Worm (Caenorhabditis elegans) whole organism, early embryonic: ENCODE results near the gene sqst-1.
A peak's percentile ranks its signal among the peaks of the same experiment; 100 is the strongest.

Experiments used
- B0310.2 ChIP-seq: sonication (generic microtip); optimal IDR thresholded peaks from 2 replicates; lab custom pipeline; 2016; ENCODE audit warnings: mild to moderate bottlenecking, missing genetic modification characterization, missing compliant biosample characterization
- F13C5.2 ChIP-seq: sonication (generic microtip); optimal IDR thresholded peaks from 2 replicates; lab custom pipeline; 2017; ENCODE audit warnings: mild to moderate bottlenecking, missing genetic modification characterization, inconsistent platforms, missing compliant biosample characterization
- aly-1 ChIP-seq: sonication (generic microtip); optimal IDR thresholded peaks from 2 replicates; lab custom pipeline; 2016; ENCODE audit warnings: missing genetic modification characterization, missing compliant biosample characterization
- ama-1 ChIP-seq: fragments of 150-350 bp; optimal IDR thresholded peaks from 2 replicates; lab custom pipeline; 2014
- ceh-13 ChIP-seq: fragments of 200-800 bp; sonication (Bioruptor generic); optimal IDR thresholded peaks from 2 replicates; lab custom pipeline; 2018; ENCODE audit warnings: mild to moderate bottlenecking, missing genetic modification characterization, missing compliant biosample characterization
- ceh-36 ChIP-seq: sonication (generic microtip); optimal IDR thresholded peaks from 2 replicates; lab custom pipeline; 2016; ENCODE audit warnings: missing genetic modification characterization, inconsistent platforms, missing compliant biosample characterization
- ets-7 ChIP-seq: sonication (generic microtip); optimal IDR thresholded peaks from 2 replicates; lab custom pipeline; 2016; ENCODE audit warnings: missing genotype, missing genetic modification characterization, missing compliant biosample characterization
- flt-1 ChIP-seq: fragments of 200-800 bp; sonication (Bioruptor generic); IDR thresholded peaks from 2 replicates; pipeline ENCODE4 v1.3.6; 2022; ENCODE audit warnings: missing genetic modification characterization, missing compliant biosample characterization
- hmbx-1 ChIP-seq: sonication (generic microtip); optimal IDR thresholded peaks from 2 replicates; lab custom pipeline; 2016; ENCODE audit warnings: mild to moderate bottlenecking, missing genetic modification characterization, missing compliant biosample characterization
- hmg-4 ChIP-seq: fragments of 200-800 bp; sonication (Bioruptor generic); optimal IDR thresholded peaks from 2 replicates; lab custom pipeline; 2018; ENCODE audit warnings: mild to moderate bottlenecking, missing genetic modification characterization, missing compliant biosample characterization
- hnd-1 ChIP-seq: sonication (generic microtip); optimal IDR thresholded peaks from 2 replicates; lab custom pipeline; 2016; ENCODE audit warnings: missing genetic modification characterization, missing compliant biosample characterization
- pes-1 ChIP-seq: fragments of 200-800 bp; sonication (Bioruptor generic); IDR thresholded peaks from 2 replicates; pipeline ENCODE4 v1.3.6; 2022; ENCODE audit warnings: missing genetic modification reagents, missing genetic modification characterization, missing compliant biosample characterization
- scrt-1 ChIP-seq: fragments of 200-800 bp; sonication (Bioruptor generic); IDR thresholded peaks from 2 replicates; pipeline ENCODE4 v1.3.6; 2022; ENCODE audit warnings: missing genetic modification characterization, missing compliant biosample characterization
- sea-1 ChIP-seq: fragments of 200-800 bp; sonication (Bioruptor generic); conservative IDR thresholded peaks from 2 replicates; pipeline ENCODE4 v1.3.6; 2022; ENCODE audit warnings: missing genetic modification characterization, missing compliant biosample characterization
- tbx-11 ChIP-seq: fragments of 200-800 bp; sonication (Bioruptor generic); IDR thresholded peaks from 2 replicates; pipeline ENCODE4 v1.3.6; 2022; ENCODE audit warnings: missing genetic modification characterization, missing compliant biosample characterization
- tbx-37 ChIP-seq: fragments of 200-800 bp; sonication (Bioruptor generic); conservative IDR thresholded peaks from 2 replicates; pipeline ENCODE4 v1.3.6; 2022; ENCODE audit warnings: missing genetic modification reagents, missing genetic modification characterization, missing compliant biosample characterization
- tra-4 ChIP-seq: sonication (generic microtip); optimal IDR thresholded peaks from 2 replicates; lab custom pipeline; 2017; ENCODE audit warnings: missing genetic modification characterization, missing compliant biosample characterization

Gene sqst-1

ce11 chrIV:12033985-12034384 lies at the start of gene sqst-1:
TSS of gene sqst-1 (plus strand) at chrIV:12034282.
- no peak for TF ChIP-seq ets-7 (tag; lab: Kevin White, UChicago)
- no peak for TF ChIP-seq scrt-1 (GFP tag; lab: Robert Waterston, UW)
- TF ChIP-seq hmg-4 = no peak
- no peak for TF ChIP-seq tbx-37 (GFP tag; lab: Robert Waterston, UW)
- no peak for TF ChIP-seq ceh-36
- no peak for TF ChIP-seq aly-1 (tag; lab: Kevin White, UChicago)
- no peak for TF ChIP-seq B0310.2 (tag; lab: Kevin White, UChicago)
- no peak for TF ChIP-seq pes-1 (GFP tag; lab: Robert Waterston, UW)
- TF ChIP-seq hmbx-1 (tag; lab: Kevin White, UChicago) = no peak
- no peak for TF ChIP-seq ama-1
- no peak for TF ChIP-seq tra-4
- no peak for TF ChIP-seq tbx-11 (GFP tag; lab: Robert Waterston, UW)
- TF ChIP-seq F13C5.2 (tag; lab: Kevin White, UChicago) = no peak
- TF ChIP-seq flt-1 = no peak

- TF ChIP-seq ets-7 (tag; lab: Kevin White, UChicago) = no peak
- TF ChIP-seq hmg-4 = no peak
- TF ChIP-seq sea-1 (GFP tag; lab: Robert Waterston, UW) = no peak
- TF ChIP-seq aly-1 (tag; lab: Kevin White, UChicago) = no peak
- no peak for TF ChIP-seq tbx-11 (GFP tag; lab: Robert Waterston, UW)
- no peak for TF ChIP-seq tra-4
- no peak for TF ChIP-seq hnd-1
- no peak for TF ChIP-seq tbx-37 (GFP tag; lab: Robert Waterston, UW)
Observed at ce11 chrIV:11986407-11986806, 47.7 kb upstream of the sqst-1 start.

ce11 chrIV:12005090-12005770 lies 28.9 kb upstream of the sqst-1 start:
- no peak for TF ChIP-seq B0310.2 (tag; lab: Kevin White, UChicago)
- no peak for TF ChIP-seq pes-1 (GFP tag; lab: Robert Waterston, UW)
- no peak for TF ChIP-seq flt-1
- no peak for TF ChIP-seq ceh-36
- no peak for TF ChIP-seq tbx-11 (GFP tag; lab: Robert Waterston, UW)
- TF ChIP-seq sea-1 (GFP tag; lab: Robert Waterston, UW) = no peak
- no peak for TF ChIP-seq tbx-37 (GFP tag; lab: Robert Waterston, UW)
- TF ChIP-seq tra-4 = no peak
- no peak for TF ChIP-seq ets-7 (tag; lab: Kevin White, UChicago)

DNA sequence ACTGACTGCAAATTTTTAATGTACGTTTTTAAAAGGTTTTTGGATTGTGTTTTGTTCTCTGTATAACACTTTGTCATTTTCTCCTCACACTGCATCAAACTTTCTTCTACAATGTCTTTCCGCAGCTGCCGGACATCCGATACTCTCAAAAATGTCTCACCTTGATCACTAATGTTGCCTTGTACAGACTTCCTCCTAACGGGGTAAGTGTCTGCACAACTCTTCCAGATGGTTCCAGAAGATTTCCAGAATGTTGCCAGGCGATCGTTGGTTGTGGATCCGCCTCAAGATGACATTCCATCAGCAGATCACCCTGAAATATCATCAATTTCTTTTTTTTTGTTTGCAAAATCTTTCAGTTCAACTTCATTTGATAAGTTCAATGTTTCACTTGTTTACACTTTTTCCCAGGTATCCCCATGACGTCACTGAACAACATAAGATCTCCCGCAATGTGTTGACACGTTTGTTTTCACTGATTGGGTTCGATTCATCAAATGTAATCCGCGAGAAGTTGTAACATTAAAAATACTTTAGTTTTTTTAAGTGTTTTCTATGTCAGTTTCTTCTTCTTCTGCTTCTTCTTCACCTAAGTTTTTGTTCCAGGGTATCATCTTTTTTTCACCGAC lies 24.9 kb upstream of the sqst-1 start:
- TF ChIP-seq ceh-13 (no peak), ets-7 (tag; lab: Kevin White, UChicago) (no peak), pes-1 (GFP tag; lab: Robert Waterston, UW) (no peak), sea-1 (GFP tag; lab: Robert Waterston, UW) (no peak), tra-4 (no peak), aly-1 (tag; lab: Kevin White, UChicago) (no peak), tbx-37 (GFP tag; lab: Robert Waterston, UW) (no peak), ceh-36 (no peak), hnd-1 (no peak), F13C5.2 (tag; lab: Kevin White, UChicago) (no peak), scrt-1 (GFP tag; lab: Robert Waterston, UW) (no peak), B0310.2 (tag; lab: Kevin White, UChicago) (no peak), hmg-4 (no peak), ama-1 (no peak), flt-1 (no peak)

ce11 chrIV:12010377-12010776 lies 23.7 kb upstream of the sqst-1 start:
- 0 out of 2 replicates have a peak, but pooled peaks have one; percentile 6 for TF ChIP-seq scrt-1 (GFP tag; lab: Robert Waterston, UW)
- no peak for TF ChIP-seq tra-4

ce11 chrIV:12010859-12011258 lies 23.2 kb upstream of the sqst-1 start, which contains the start of the genes ZK617.26 and unc-22:
TSS of gene ZK617.26 (minus strand) at chrIV:12010959.
TSS of gene unc-22 (minus strand) at chrIV:12011007.
- TF ChIP-seq tbx-11 (GFP tag; lab: Robert Waterston, UW) (no peak), ets-7 (tag; lab: Kevin White, UChicago) (no peak), hmg-4 (no peak), tra-4 (no peak), F13C5.2 (tag; lab: Kevin White, UChicago) (no peak), aly-1 (tag; lab: Kevin White, UChicago) (no peak), sea-1 (GFP tag; lab: Robert Waterston, UW) (no peak), ceh-36 (no peak), tbx-37 (GFP tag; lab: Robert Waterston, UW) (no peak), B0310.2 (tag; lab: Kevin White, UChicago) (no peak), ceh-13 (no peak), ama-1 (no peak), hmbx-1 (tag; lab: Kevin White, UChicago) (no peak), hnd-1 (no peak), scrt-1 (GFP tag; lab: Robert Waterston, UW) (no peak)

ce11 chrIV:12012439-12013003 lies 21.6 kb upstream of the sqst-1 start:
- TF ChIP-seq ceh-36 (no peak), hnd-1 (no peak), F13C5.2 (tag; lab: Kevin White, UChicago) (no peak), hmg-4 (no peak), ceh-13 (no peak), tra-4 (no peak), pes-1 (GFP tag; lab: Robert Waterston, UW) (no peak), ets-7 (tag; lab: Kevin White, UChicago) (no peak), B0310.2 (tag; lab: Kevin White, UChicago) (no peak)
